Fruit fly (Drosophila melanogaster) whole organism, wandering third instar larva: Measurements from ENCODE around the gene Ca-alpha1D.

Experiments used
- Abd-B ChIP-seq: fragments of >200 bp; optimal IDR thresholded peaks from 2 replicates; lab custom pipeline; 2017; ENCODE audit warnings: missing biosample characterization, missing genetic modification characterization
- Dfd ChIP-seq: fragments of >200 bp; optimal IDR thresholded peaks from 2 replicates; lab custom pipeline; 2017; ENCODE audit warnings: missing biosample characterization, missing genetic modification characterization
- Dif ChIP-seq: fragments of 200-275, 200-300 bp; sonication (Bioruptor generic); optimal IDR thresholded peaks from 2 replicates; lab custom pipeline; 2018; ENCODE audit warnings: missing biosample characterization, missing genetic modification characterization; ENCODE audit not compliant: partially characterized antibody
- Myc ChIP-seq: fragments of >200 bp; optimal IDR thresholded peaks from 2 replicates; lab custom pipeline; 2017
- N ChIP-seq: fragments of >200 bp; optimal IDR thresholded peaks from 2 replicates; lab custom pipeline; 2018; ENCODE audit warnings: missing biosample characterization, missing external identifiers, missing genetic modification characterization
- Sp1 ChIP-seq: fragments of 200-800 bp; sonication (Bioruptor generic); optimal IDR thresholded peaks from 3 replicates; lab custom pipeline; 2019; ENCODE audit warnings: missing biosample characterization, mild to moderate bottlenecking, missing genetic modification characterization, moderate library complexity
- dl ChIP-seq, 2 experiments: fragments of 175-275, 200-275 bp in 1 of 2; fragments of 200-275 bp in 1 of 2; sonication (Bioruptor generic); optimal IDR thresholded peaks; lab custom pipeline; 2018; ENCODE audit warnings: mild to moderate bottlenecking in 2 of 2, missing biosample characterization in 2 of 2, missing genetic modification characterization in 2 of 2, moderate library complexity in 2 of 2; ENCODE audit not compliant: partially characterized antibody in 2 of 2, insufficient read depth in 1 of 2
- dsf ChIP-seq: sonication (Bioruptor generic); optimal IDR thresholded peaks from 2 replicates; lab custom pipeline; 2016; ENCODE audit warnings: missing biosample characterization, missing genetic modification characterization, borderline replicate concordance
- fru ChIP-seq: fragments of 200-800 bp; sonication (Bioruptor generic); optimal IDR thresholded peaks from 3 replicates; lab custom pipeline; 2016; ENCODE audit warnings: missing biosample characterization, mild to moderate bottlenecking, missing genetic modification characterization
- psq ChIP-seq: fragments of 200-800 bp; sonication (Bioruptor generic); optimal IDR thresholded peaks from 3 replicates; lab custom pipeline; 2017; ENCODE audit warnings: missing biosample characterization, mild to moderate bottlenecking, missing genetic modification characterization, moderate library complexity
- rgr ChIP-seq: fragments of 200-800 bp; sonication (Bioruptor generic); optimal IDR thresholded peaks from 3 replicates; lab custom pipeline; 2016; ENCODE audit warnings: missing biosample characterization, mild to moderate bottlenecking, missing genetic modification characterization
- sage ChIP-seq: fragments of 200-800 bp; sonication (Bioruptor generic); optimal IDR thresholded peaks from 2 replicates; lab custom pipeline; 2016; ENCODE audit warnings: missing biosample characterization, mild to moderate bottlenecking, missing genetic modification characterization

DNA sequence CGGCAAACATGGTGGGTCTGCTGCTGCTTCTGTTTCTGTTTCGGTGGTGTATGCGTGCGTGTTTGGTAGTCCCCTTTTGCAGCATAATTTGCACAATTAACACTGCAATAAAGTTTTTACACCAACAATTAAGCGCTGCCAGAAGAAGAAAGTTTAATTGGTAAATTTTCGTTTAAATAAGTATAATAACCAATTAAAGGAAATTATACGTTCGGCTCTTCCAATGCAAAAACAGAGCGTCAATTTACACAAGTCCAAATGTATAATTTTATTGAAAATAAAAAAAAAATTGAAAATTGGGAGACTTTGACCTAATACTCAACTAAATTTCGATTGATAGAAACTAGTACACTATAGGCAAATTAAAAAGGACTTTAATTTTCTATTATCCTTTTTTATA lies 45.5 kb downstream of the Ca-alpha1D start, which contains the start of gene CG31819:
- no peak for TF ChIP-seq N
- TF ChIP-seq dl (GFP tag; optimal IDR thresholded peaks at IDR 0.05; lab: Kevin White, UChicago; ENCODE audit: insufficient read depth in 1 of 2, partially characterized antibody in 2 of 2): no peak
- no peak for TF ChIP-seq Dfd
- no peak for TF ChIP-seq Myc (lab: Kevin White, UChicago)
- TF ChIP-seq psq (GFP tag; lab: Kevin White, UChicago): no peak
- no peak for TF ChIP-seq rgr (GFP tag; lab: Kevin White, UChicago)
- TF ChIP-seq sage (GFP tag; lab: Kevin White, UChicago): no peak
- no peak for TF ChIP-seq Abd-B (GFP tag; lab: Kevin White, UChicago)
- TF ChIP-seq Sp1 (GFP tag; lab: Kevin White, UChicago): no peak
- TF ChIP-seq Dif (GFP tag; lab: Kevin White, UChicago): no peak
- no peak for TF ChIP-seq fru (GFP tag; lab: Kevin White, UChicago)
- no peak for TF ChIP-seq dsf
